Fruit fly (Drosophila melanogaster) whole organism, wandering third instar larva: ENCODE data around the gene Dhfr.

Experiments used
- Abd-B ChIP-seq: fragments of >200 bp; optimal IDR thresholded peaks from 2 replicates; lab custom pipeline; 2017; ENCODE audit warnings: missing biosample characterization, missing genetic modification characterization
- Hnf4 ChIP-seq: fragments of 200-800 bp; sonication (Bioruptor generic); optimal IDR thresholded peaks from 2 replicates; lab custom pipeline; 2016; ENCODE audit warnings: missing biosample characterization, mild to moderate bottlenecking, missing genetic modification characterization
- foxo ChIP-seq, 2 experiments: fragments of 200-800 bp; sonication (Bioruptor generic); optimal IDR thresholded peaks; 2 replicates in 1 of 2; 3 replicates in 1 of 2; lab custom pipeline; 2016 to 2017; ENCODE audit warnings: missing biosample characterization in 2 of 2, missing genetic modification characterization in 2 of 2
- lola ChIP-seq: fragments of >200 bp; optimal IDR thresholded peaks from 2 replicates; lab custom pipeline; 2017; ENCODE audit warnings: missing biosample characterization, missing genetic modification characterization
- psq ChIP-seq: fragments of 200-800 bp; sonication (Bioruptor generic); optimal IDR thresholded peaks from 3 replicates; lab custom pipeline; 2017; ENCODE audit warnings: missing biosample characterization, mild to moderate bottlenecking, missing genetic modification characterization, moderate library complexity
- sage ChIP-seq: fragments of 200-800 bp; sonication (Bioruptor generic); optimal IDR thresholded peaks from 2 replicates; lab custom pipeline; 2016; ENCODE audit warnings: missing biosample characterization, mild to moderate bottlenecking, missing genetic modification characterization
- usp ChIP-seq: fragments of >200 bp; optimal IDR thresholded peaks from 2 replicates; lab custom pipeline; 2017; ENCODE audit warnings: missing biosample characterization, missing genetic modification characterization

dm6 chr3R:16447448-16448045 lies 33.4 kb upstream of the Dhfr start:
- TF ChIP-seq usp (no peak), Abd-B (GFP tag; lab: Kevin White, UChicago) (no peak), lola (GFP tag; lab: Kevin White, UChicago) (no peak), Hnf4 (GFP tag; lab: Kevin White, UChicago) (no peak), sage (GFP tag; lab: Kevin White, UChicago) (no peak), psq (GFP tag; lab: Kevin White, UChicago) (no peak), foxo (GFP tag; optimal IDR thresholded peaks at IDR 0.05; lab: Kevin White, UChicago) (no peak)
